Fruit fly (Drosophila melanogaster) Kc167 (cell line): ENCODE measurements around the gene Usp8.

ENCODE experiments used
- Sin3A ChIP-seq: fragments of >200 bp; optimal IDR thresholded peaks from 2 replicates; lab custom pipeline; 2018; ENCODE audit warnings: missing external identifiers
- h ChIP-seq: fragments of >200 bp; optimal IDR thresholded peaks from 3 replicates; lab custom pipeline; 2018; ENCODE audit warnings: missing external identifiers
- psq ChIP-seq: fragments of >200 bp; optimal IDR thresholded peaks from 2 replicates; lab custom pipeline; 2017; ENCODE audit warnings: missing external identifiers
- ttk ChIP-seq: sonication (Bioruptor generic); optimal IDR thresholded peaks from 2 replicates; lab custom pipeline; 2017; ENCODE audit warnings: missing external identifiers

DNA sequence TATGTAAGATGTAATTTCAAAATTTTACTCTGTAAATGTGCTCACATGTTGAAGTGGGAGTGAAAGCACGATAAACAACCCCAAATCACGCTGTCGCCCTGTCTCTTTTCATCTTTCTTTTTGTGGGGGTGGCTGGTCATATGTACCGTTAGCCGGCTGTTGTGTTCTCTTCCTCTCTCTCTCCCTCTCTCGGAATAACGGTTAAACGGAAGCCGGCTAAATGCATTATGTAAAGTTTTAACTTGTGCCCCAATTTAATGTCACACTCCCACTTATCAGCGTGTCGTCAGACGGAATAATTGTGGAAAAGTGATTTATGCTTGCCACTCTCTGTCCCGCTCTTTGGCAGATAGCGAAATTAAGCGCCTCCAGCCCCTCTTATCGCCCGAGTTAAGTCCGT, 7.3 kb downstream of the Usp8 start:
- no peak for TF ChIP-seq psq (lab: Kevin White, UChicago)
- TF ChIP-seq ttk (lab: Kevin White, UChicago), result no peak
- TF ChIP-seq Sin3A (lab: Kevin White, UChicago), result no peak
- TF ChIP-seq h (lab: Kevin White, UChicago), result no peak
